Worm (Caenorhabditis elegans) whole organism, L1 larva: ENCODE data around the gene nsph-3.2.

ENCODE experiments used
- C16A3.4 ChIP-seq: fragments of 150-350 bp; optimal IDR thresholded peaks from 2 replicates; lab custom pipeline; 2014; ENCODE audit warnings: missing biosample characterization, missing genetic modification characterization
- C34B4.2 ChIP-seq: sonication (generic microtip); optimal IDR thresholded peaks from 2 replicates; lab custom pipeline; 2017; ENCODE audit warnings: mild to moderate bottlenecking, missing genetic modification characterization, missing compliant biosample characterization
- aly-2 ChIP-seq: fragments of 150-350 bp; optimal IDR thresholded peaks from 2 replicates; lab custom pipeline; 2014; ENCODE audit warnings: missing biosample characterization, missing genetic modification characterization
- blmp-1 ChIP-seq: fragments of 150-350 bp; optimal IDR thresholded peaks from 2 replicates; lab custom pipeline; 2014; ENCODE audit warnings: missing biosample characterization, missing genetic modification characterization
- ceh-8 ChIP-seq: fragments of 200-800 bp; sonication (Bioruptor generic); optimal IDR thresholded peaks from 2 replicates; lab custom pipeline; 2018; ENCODE audit warnings: mild to moderate bottlenecking, missing genetic modification characterization, moderate library complexity, missing compliant biosample characterization
- efl-1 ChIP-seq, 4 experiments: fragments of 150-350 bp; optimal IDR thresholded peaks in 3 of 4; peaks in 1 of 4; 1 replicate in 1 of 4; 2 replicates in 3 of 4; lab custom pipeline; 2014; ENCODE audit warnings: missing biosample characterization in 2 of 4, missing genetic modification characterization in 2 of 4, missing genetic modification reagents in 2 of 4
- elt-3 ChIP-seq, 6 experiments: fragments of 150-350 bp in 1 of 6; sonication (generic microtip); optimal IDR thresholded peaks; 2 replicates each; lab custom pipeline; 2017 to 2018; ENCODE audit warnings: missing biosample characterization in 6 of 6, missing genetic modification characterization in 6 of 6, inconsistent platforms in 1 of 6
- fkh-4 ChIP-seq: sonication (generic microtip); optimal IDR thresholded peaks from 2 replicates; lab custom pipeline; 2016; ENCODE audit warnings: missing compliant biosample characterization, missing genetic modification characterization, borderline replicate concordance
- isw-1 ChIP-seq: fragments of 200-800 bp; sonication (Bioruptor generic); IDR thresholded peaks from 2 replicates; pipeline ENCODE4 v1.3.6; 2022; ENCODE audit warnings: missing genetic modification characterization, missing compliant biosample characterization
- jun-1 ChIP-seq: fragments of 150-350 bp; optimal IDR thresholded peaks from 2 replicates; lab custom pipeline; 2014; ENCODE audit warnings: missing biosample characterization, missing genetic modification reagents, missing genetic modification characterization
- lin-13 ChIP-seq: fragments of 150-350 bp; optimal IDR thresholded peaks from 2 replicates; lab custom pipeline; 2014; ENCODE audit warnings: missing biosample characterization, missing genetic modification reagents, missing genetic modification characterization
- lin-14 ChIP-seq: fragments of 200-800 bp; sonication (Bioruptor generic); optimal IDR thresholded peaks from 2 replicates; lab custom pipeline; 2018; ENCODE audit warnings: mild to moderate bottlenecking, missing genetic modification characterization, moderate library complexity, missing compliant biosample characterization
- lin-35 ChIP-seq, 2 experiments: fragments of 150-350 bp; optimal IDR thresholded peaks; 2 replicates each; lab custom pipeline; 2014; ENCODE audit warnings: missing biosample characterization in 2 of 2, missing genetic modification characterization in 2 of 2, missing genetic modification reagents in 2 of 2
- lsy-2 ChIP-seq, 2 experiments: fragments of 150-350 bp; optimal IDR thresholded peaks; 2 replicates each; lab custom pipeline; 2014; ENCODE audit warnings: missing biosample characterization in 2 of 2, missing genetic modification characterization in 2 of 2
- mab-9 ChIP-seq: fragments of 200-800 bp; sonication (Bioruptor generic); IDR thresholded peaks from 2 replicates; pipeline ENCODE4 v1.3.6; 2022; ENCODE audit warnings: missing genetic modification reagents, missing genetic modification characterization, missing compliant biosample characterization
- mep-1 ChIP-seq: fragments of 150-350 bp; optimal IDR thresholded peaks from 2 replicates; lab custom pipeline; 2014; ENCODE audit warnings: missing biosample characterization, missing genetic modification characterization
- nhr-11 ChIP-seq: fragments of 150-350 bp; optimal IDR thresholded peaks from 2 replicates; lab custom pipeline; 2014; ENCODE audit warnings: missing biosample characterization, missing genetic modification characterization
- nhr-19 ChIP-seq: fragments of 200-800 bp; sonication (Bioruptor generic); conservative IDR thresholded peaks from 2 replicates; pipeline ENCODE4 v1.3.6; 2022; ENCODE audit warnings: missing genetic modification characterization, missing compliant biosample characterization
- nhr-20 ChIP-seq: sonication (generic microtip); optimal IDR thresholded peaks from 2 replicates; lab custom pipeline; 2016; ENCODE audit warnings: mild to moderate bottlenecking, missing genetic modification characterization, missing compliant biosample characterization
- nhr-237 ChIP-seq: fragments of 150-350 bp; optimal IDR thresholded peaks from 2 replicates; lab custom pipeline; 2014; ENCODE audit warnings: missing biosample characterization, missing genetic modification characterization
- nhr-28 ChIP-seq: fragments of 150-350 bp; optimal IDR thresholded peaks from 2 replicates; lab custom pipeline; 2014; ENCODE audit warnings: missing biosample characterization, missing genetic modification characterization
- nhr-47 ChIP-seq: sonication (generic microtip); optimal IDR thresholded peaks from 2 replicates; lab custom pipeline; 2016; ENCODE audit warnings: mild to moderate bottlenecking, missing genetic modification characterization, moderate library complexity, missing compliant biosample characterization
- nhr-71 ChIP-seq: sonication (generic microtip); optimal IDR thresholded peaks from 2 replicates; lab custom pipeline; 2016; ENCODE audit warnings: mild to moderate bottlenecking, missing genetic modification characterization, moderate library complexity, missing compliant biosample characterization
- nhr-76 ChIP-seq: sonication (generic microtip); optimal IDR thresholded peaks from 2 replicates; lab custom pipeline; 2017; ENCODE audit warnings: missing biosample characterization, missing genetic modification characterization
- nhr-77 ChIP-seq: fragments of 150-350 bp; optimal IDR thresholded peaks from 2 replicates; lab custom pipeline; 2014; ENCODE audit warnings: missing biosample characterization, missing genetic modification characterization
- nhr-90 ChIP-seq: sonication (generic microtip); optimal IDR thresholded peaks from 2 replicates; lab custom pipeline; 2016; ENCODE audit warnings: mild to moderate bottlenecking, missing genetic modification characterization, missing compliant biosample characterization; ENCODE audit not compliant: poor library complexity
- pax-3 ChIP-seq: fragments of 200-800 bp; sonication (Bioruptor generic); optimal IDR thresholded peaks from 2 replicates; lab custom pipeline; 2018; ENCODE audit warnings: mild to moderate bottlenecking, missing genetic modification characterization, moderate library complexity, missing compliant biosample characterization
- pqm-1 ChIP-seq: sonication (generic microtip); optimal IDR thresholded peaks from 3 replicates; lab custom pipeline; 2017; ENCODE audit warnings: missing biosample characterization, missing genetic modification characterization
- rnt-1 ChIP-seq: sonication (generic microtip); optimal IDR thresholded peaks from 2 replicates; lab custom pipeline; 2016; ENCODE audit warnings: mild to moderate bottlenecking, missing genetic modification characterization, moderate library complexity, missing compliant biosample characterization
- snpc-4 ChIP-seq: fragments of 150-350 bp; optimal IDR thresholded peaks from 2 replicates; lab custom pipeline; 2014; ENCODE audit warnings: missing biosample characterization, missing genetic modification characterization
- snu-23 ChIP-seq: sonication (generic microtip); optimal IDR thresholded peaks from 2 replicates; lab custom pipeline; 2016; ENCODE audit warnings: missing genetic modification characterization, missing compliant biosample characterization
- sox-4 ChIP-seq: sonication (generic microtip); optimal IDR thresholded peaks from 2 replicates; lab custom pipeline; 2016; ENCODE audit warnings: missing genetic modification characterization, missing compliant biosample characterization
- swsn-7 ChIP-seq: sonication (generic microtip); optimal IDR thresholded peaks from 2 replicates; lab custom pipeline; 2016; ENCODE audit warnings: missing genetic modification characterization, missing compliant biosample characterization
- tbx-2 ChIP-seq: sonication (generic microtip); optimal IDR thresholded peaks from 2 replicates; lab custom pipeline; 2016; ENCODE audit warnings: missing genetic modification characterization, missing compliant biosample characterization
- tlp-1 ChIP-seq: fragments of 150-350 bp; optimal IDR thresholded peaks from 2 replicates; lab custom pipeline; 2014; ENCODE audit warnings: missing biosample characterization, missing genetic modification characterization
- unc-130 ChIP-seq: fragments of 150-350 bp; optimal IDR thresholded peaks from 2 replicates; lab custom pipeline; 2017; ENCODE audit warnings: missing biosample characterization, missing genetic modification characterization, inconsistent platforms
- unc-30 ChIP-seq: sonication (generic microtip); optimal IDR thresholded peaks from 2 replicates; lab custom pipeline; 2017; ENCODE audit warnings: missing biosample characterization, missing genetic modification characterization
- unc-62 ChIP-seq: fragments of 150-350 bp; optimal IDR thresholded peaks from 2 replicates; lab custom pipeline; 2014; ENCODE audit warnings: missing biosample characterization, missing genetic modification reagents, missing genetic modification characterization
- unc-86 ChIP-seq: sonication (generic microtip); optimal IDR thresholded peaks from 2 replicates; lab custom pipeline; 2016; ENCODE audit warnings: missing genetic modification characterization, missing compliant biosample characterization
- unc-98 ChIP-seq: fragments of 200-800 bp; sonication (Bioruptor generic); IDR thresholded peaks from 2 replicates; pipeline ENCODE4 v1.3.6; 2022; ENCODE audit warnings: missing genetic modification characterization, missing compliant biosample characterization
- vab-15 ChIP-seq: sonication (generic microtip); optimal IDR thresholded peaks from 2 replicates; lab custom pipeline; 2017; ENCODE audit warnings: missing genotype, mild to moderate bottlenecking, missing genetic modification characterization, missing compliant biosample characterization
- xbp-1 ChIP-seq: sonication (generic microtip); optimal IDR thresholded peaks from 2 replicates; lab custom pipeline; 2016; ENCODE audit warnings: missing genetic modification characterization, missing compliant biosample characterization
- ztf-11 ChIP-seq, 2 experiments: sonication (generic microtip); optimal IDR thresholded peaks; 2 replicates each; lab custom pipeline; 2016 to 2017; ENCODE audit warnings: missing genetic modification characterization in 2 of 2, missing biosample characterization in 1 of 2, missing compliant biosample characterization in 1 of 2
- ztf-4 ChIP-seq: fragments of 150-350 bp; optimal IDR thresholded peaks from 2 replicates; lab custom pipeline; 2014; ENCODE audit warnings: missing biosample characterization, missing genetic modification characterization

The nsph-3.2 gene

DNA sequence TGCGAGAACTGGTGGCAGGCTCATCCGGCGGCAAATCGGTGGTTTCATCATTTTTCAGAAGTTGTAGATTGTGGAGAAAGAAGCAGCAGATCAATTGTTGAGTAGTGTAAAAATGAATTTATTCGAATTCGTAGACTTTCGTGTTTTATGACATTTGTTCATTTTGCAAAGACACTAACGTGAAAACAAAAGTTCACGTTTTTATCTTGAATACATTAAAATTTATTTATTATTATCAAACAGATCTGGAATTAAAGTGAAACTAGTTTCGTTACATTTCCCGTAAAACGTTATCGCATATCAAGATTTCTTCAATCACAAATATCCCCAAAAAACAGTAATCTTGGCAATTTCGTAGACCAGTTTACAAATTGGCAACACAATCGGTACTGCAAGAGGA is 34.2 kb downstream of the nsph-3.2 start, which contains the start of gene T14G10.8:
T14G10.8 (minus strand) TSS at position 101 of the 400 bp plus-strand sequence.
- TF ChIP-seq lin-35 (GFP tag; optimal IDR thresholded peaks at IDR 0.05; lab: Kevin White, UChicago) (no peak), pqm-1 (tag; lab: Kevin White, UChicago) (no peak), nhr-76 (tag; lab: Kevin White, UChicago) (no peak), elt-3 (tag; optimal IDR thresholded peaks at IDR 0.05; lab: Kevin White, UChicago) (no peak), sox-4 (tag; lab: Kevin White, UChicago) (no peak), rnt-1 (tag; lab: Kevin White, UChicago) (no peak), C34B4.2 (tag; lab: Kevin White, UChicago) (no peak), lsy-2 (tag; optimal IDR thresholded peaks at IDR 0.05; lab: Kevin White, UChicago) (no peak)

DNA sequence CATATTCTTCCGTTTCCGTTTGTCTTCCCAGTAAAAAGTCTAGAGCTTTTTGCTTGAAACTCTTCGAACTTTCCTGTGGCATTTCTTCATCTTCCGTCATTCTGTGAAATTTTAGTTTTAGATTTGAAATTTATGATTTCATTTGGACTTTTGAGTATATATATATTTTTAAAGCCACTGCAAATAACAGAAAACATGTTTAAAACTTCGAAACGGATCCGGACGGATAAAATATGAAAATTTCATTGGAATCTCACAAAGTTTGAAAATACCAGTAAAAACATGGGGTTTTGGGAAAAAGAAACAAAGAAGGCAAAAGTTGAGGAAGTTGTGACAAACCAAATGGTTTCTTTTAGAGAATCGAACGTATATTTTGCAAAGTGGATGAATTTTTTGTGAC is 36.3 kb downstream of the nsph-3.2 start, which contains the start of gene pigs-1:
pigs-1 (minus strand) TSS at position 101 of the 400 bp plus-strand sequence.
- TF ChIP-seq nhr-71 (tag; lab: Kevin White, UChicago) (no peak), isw-1 (no peak), ceh-8 (GFP tag; lab: Kevin White, UChicago) (no peak), nhr-237 (no peak), snpc-4 (tag; lab: Kevin White, UChicago) (no peak), jun-1 (tag; lab: Kevin White, UChicago) (no peak)

DNA sequence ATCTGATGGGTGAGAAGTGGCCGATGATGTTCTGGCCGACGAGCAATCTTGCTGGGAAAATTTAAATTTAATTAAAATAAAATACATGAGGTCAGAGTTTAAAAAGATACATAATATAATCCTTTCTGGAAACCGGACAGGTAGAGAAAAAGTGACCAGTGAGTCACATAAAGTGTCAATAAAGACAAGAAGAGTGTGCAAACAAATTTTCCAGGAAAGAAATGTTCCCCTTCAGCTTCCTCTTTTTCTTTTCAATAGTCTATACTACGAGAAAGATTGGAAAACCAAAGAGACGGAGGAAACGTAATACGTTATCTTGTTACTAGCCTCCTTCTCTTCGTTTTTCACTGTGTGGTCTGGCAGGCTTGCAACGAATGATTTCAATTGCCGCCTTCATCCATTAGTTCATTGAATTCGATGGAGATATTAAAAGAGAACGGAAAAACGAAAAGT is 37.9 kb downstream of the nsph-3.2 start, which contains the start of gene tsp-12:
tsp-12 (minus strand) TSS at position 51 of the 453 bp plus-strand sequence.
- no peak for TF ChIP-seq vab-15
- peak; percentile 1 for TF ChIP-seq nhr-20 (tag; lab: Kevin White, UChicago)
- peak; percentile 64 for TF ChIP-seq lin-14 (GFP tag; lab: Kevin White, UChicago)
- peak; percentile 27 for TF ChIP-seq blmp-1
- no peak for TF ChIP-seq pax-3
- peak in 1 of 2 experiments; percentile 33 for TF ChIP-seq lsy-2 (tag; optimal IDR thresholded peaks at IDR 0.05; lab: Kevin White, UChicago)
- TF ChIP-seq, all 84 proteins: peak for 4

DNA sequence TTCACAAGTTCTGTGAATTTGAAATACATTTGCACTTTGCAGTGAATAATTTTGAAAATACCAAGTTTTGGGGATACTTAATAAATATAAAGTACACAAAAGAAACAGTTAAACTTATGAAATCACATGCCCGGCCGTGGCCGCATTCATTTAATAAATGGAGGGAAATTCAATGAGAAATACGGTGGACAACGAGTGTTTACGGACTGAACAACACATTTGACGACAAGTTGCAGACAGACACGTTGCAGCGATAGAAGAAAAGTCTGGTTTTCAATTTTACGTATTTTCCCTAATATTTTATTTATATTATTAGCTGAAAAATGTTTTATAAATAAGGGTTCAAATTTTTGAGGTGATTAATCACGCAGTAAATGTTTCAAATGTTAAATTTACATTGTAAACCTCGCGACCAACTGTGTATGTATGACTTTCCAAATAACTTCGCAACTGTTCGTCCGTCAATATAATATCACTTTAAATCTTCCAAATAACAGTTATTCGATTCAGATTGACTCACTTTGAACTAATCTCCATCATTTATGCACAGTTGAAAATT is 38.8 kb downstream of the nsph-3.2 start, which contains the start of gene copg-1:
copg-1 (plus strand) TSS at position 509 of the 559 bp plus-strand sequence.
- TF ChIP-seq unc-86 (peak; percentile 50), aly-2 (tag; lab: Kevin White, UChicago) (peak; percentile 4), lsy-2 (tag; optimal IDR thresholded peaks at IDR 0.05; lab: Kevin White, UChicago) (peak; percentile 89 to 97), tbx-2 (tag; lab: Kevin White, UChicago) (peak; percentile 51), C16A3.4 (tag; lab: Kevin White, UChicago) (peak; percentile 35), xbp-1 (tag; lab: Kevin White, UChicago) (peak; percentile 57), fkh-4 (tag; lab: Kevin White, UChicago) (no peak), nhr-11 (tag; lab: Kevin White, UChicago) (no peak), unc-30 (tag; lab: Kevin White, UChicago) (no peak), swsn-7 (tag; lab: Kevin White, UChicago) (peak; percentile 49), isw-1 (peak; percentile 34), rnt-1 (tag; lab: Kevin White, UChicago) (peak; percentile 37), efl-1 (optimal IDR thresholded peaks at IDR 0.05; lab: Kevin White, UChicago) (peak; percentile 56 to 64), efl-1 (GFP tag; optimal IDR thresholded peaks at IDR 0.05 in 1 of 2; lab: Kevin White, UChicago) (peak; percentile 69 to 94), unc-98 (no peak), tlp-1 (tag; lab: Kevin White, UChicago) (no peak), unc-130 (tag; lab: Kevin White, UChicago) (peak; percentile 29), unc-62 (GFP tag; lab: Kevin White, UChicago) (no peak), nhr-77 (tag; lab: Kevin White, UChicago) (peak; percentile 5), elt-3 (tag; optimal IDR thresholded peaks at IDR 0.05; lab: Kevin White, UChicago) (peak in 2 of 6 experiments; percentile 37 to 62), nhr-20 (tag; lab: Kevin White, UChicago) (peak; percentile 66), pax-3 (no peak), nhr-28 (no peak), nhr-19 (GFP tag; lab: Robert Waterston, UW) (peak; percentile 20; the same call in 1 of the 2 replicates), lin-13 (GFP tag; lab: Kevin White, UChicago) (peak; percentile 6), mep-1 (peak; percentile 91), nhr-76 (tag; lab: Kevin White, UChicago) (no peak), snu-23 (GFP tag; lab: Kevin White, UChicago) (peak; percentile 66), nhr-71 (tag; lab: Kevin White, UChicago) (peak; percentile 65), nhr-47 (tag; lab: Kevin White, UChicago) (peak; percentile 67), ztf-4 (tag; lab: Kevin White, UChicago) (peak; percentile 13), ztf-11 (tag; optimal IDR thresholded peaks at IDR 0.05; lab: Kevin White, UChicago) (no peak), nhr-90 (tag; lab: Kevin White, UChicago) (peak; percentile 13), mab-9 (no peak), lin-35 (GFP tag; optimal IDR thresholded peaks at IDR 0.05; lab: Kevin White, UChicago) (peak; percentile 64 to 74)
